Fruit fly (Drosophila melanogaster) whole organism, embryonic: ENCODE results near the gene CG8301.

Experiments
- Asciz ChIP-seq: fragments of 200-800 bp; sonication (Bioruptor generic); optimal IDR thresholded peaks from 2 replicates; lab custom pipeline; 2017; ENCODE audit warnings: missing biosample characterization, mild to moderate bottlenecking, missing genetic modification characterization, missing genetic modification reagents
- Atf-2 ChIP-seq: fragments of 200-800 bp; sonication (Bioruptor generic); optimal IDR thresholded peaks from 2 replicates; lab custom pipeline; 2016; ENCODE audit warnings: missing biosample characterization, missing genetic modification characterization
- Atf3 ChIP-seq: fragments of 200-800 bp; sonication (Bioruptor generic); optimal IDR thresholded peaks from 3 replicates; lab custom pipeline; 2016; ENCODE audit warnings: missing biosample characterization, missing genetic modification characterization
- Blimp-1 ChIP-seq: fragments of 200-800 bp; sonication (Bioruptor generic); optimal IDR thresholded peaks from 3 replicates; lab custom pipeline; 2018; ENCODE audit warnings: missing biosample characterization, missing genetic modification characterization, mild to moderate bottlenecking, moderate library complexity, missing genetic modification reagents
- CG10147 ChIP-seq: fragments of 200-800 bp; sonication (Bioruptor generic); optimal IDR thresholded peaks from 2 replicates; lab custom pipeline; 2019; ENCODE audit warnings: missing biosample characterization, mild to moderate bottlenecking, missing genetic modification characterization, moderate library complexity
- CG10321 ChIP-seq: fragments of 200-800 bp; sonication (Bioruptor generic); IDR thresholded peaks from 2 replicates; pipeline ENCODE4 v1.3.6; 2022; ENCODE audit warnings: missing biosample characterization, missing genetic modification characterization
- CG11504 ChIP-seq: fragments of 200-800 bp; sonication (Bioruptor generic); optimal IDR thresholded peaks from 3 replicates; lab custom pipeline; 2019; ENCODE audit warnings: missing biosample characterization, mild to moderate bottlenecking, missing genetic modification characterization, moderate library complexity
- CG12071 ChIP-seq: fragments of 200-800 bp; sonication (Bioruptor generic); optimal IDR thresholded peaks from 3 replicates; lab custom pipeline; 2018; ENCODE audit warnings: missing biosample characterization, mild to moderate bottlenecking, missing genetic modification characterization
- CG13296 ChIP-seq: fragments of 200-800 bp; sonication (Bioruptor generic); optimal IDR thresholded peaks from 3 replicates; lab custom pipeline; 2018; ENCODE audit warnings: missing biosample characterization, mild to moderate bottlenecking, missing genetic modification characterization
- CG13424 ChIP-seq: fragments of 200-800 bp; sonication (Bioruptor generic); optimal IDR thresholded peaks from 2 replicates; lab custom pipeline; 2019; ENCODE audit warnings: missing biosample characterization, mild to moderate bottlenecking, missing genetic modification characterization, moderate library complexity
- CG1529 ChIP-seq: fragments of 200-800 bp; sonication (Bioruptor generic); optimal IDR thresholded peaks from 3 replicates; lab custom pipeline; 2018; ENCODE audit warnings: missing biosample characterization, missing genetic modification characterization
- CG17359 ChIP-seq: fragments of 200-800 bp; sonication (Bioruptor generic); optimal IDR thresholded peaks from 3 replicates; lab custom pipeline; 2018; ENCODE audit warnings: missing biosample characterization, mild to moderate bottlenecking, missing genetic modification characterization, moderate library complexity
- CG17361 ChIP-seq: fragments of 200-800 bp; sonication (Bioruptor generic); IDR thresholded peaks from 3 replicates; pipeline ENCODE4 v1.3.6; 2022; ENCODE audit warnings: missing biosample characterization, missing genetic modification characterization
- CG2202 ChIP-seq: fragments of 200-800 bp; sonication (Bioruptor generic); optimal IDR thresholded peaks from 2 replicates; lab custom pipeline; 2018; ENCODE audit warnings: missing biosample characterization, mild to moderate bottlenecking, missing genetic modification characterization
- CG2875 ChIP-seq: fragments of 200-800 bp; sonication (Bioruptor generic); optimal IDR thresholded peaks from 2 replicates; lab custom pipeline; 2017; ENCODE audit warnings: missing biosample characterization, mild to moderate bottlenecking, missing genetic modification characterization, missing genetic modification reagents
- CG30403 ChIP-seq: fragments of 200-800 bp; sonication (Bioruptor generic); optimal IDR thresholded peaks from 3 replicates; lab custom pipeline; 2016; ENCODE audit warnings: missing biosample characterization, missing genetic modification characterization
- CG3281 ChIP-seq: fragments of 200-800 bp; sonication (Bioruptor generic); optimal IDR thresholded peaks from 3 replicates; lab custom pipeline; 2017; ENCODE audit warnings: missing biosample characterization, mild to moderate bottlenecking, missing genetic modification characterization
- CG33213 ChIP-seq: fragments of 200-800 bp; sonication (Bioruptor generic); optimal IDR thresholded peaks from 3 replicates; lab custom pipeline; 2016; ENCODE audit warnings: missing biosample characterization, missing genetic modification characterization
- CG33557 ChIP-seq: fragments of 200-800 bp; sonication (Bioruptor generic); optimal IDR thresholded peaks from 2 replicates; lab custom pipeline; 2019; ENCODE audit warnings: missing biosample characterization, mild to moderate bottlenecking, missing genetic modification characterization, moderate library complexity
- CG4707 ChIP-seq: fragments of 200-800 bp; sonication (Bioruptor generic); optimal IDR thresholded peaks from 2 replicates; lab custom pipeline; 2018; ENCODE audit warnings: missing biosample characterization, mild to moderate bottlenecking, missing genetic modification characterization, moderate library complexity
- CG7271 ChIP-seq: fragments of 200-800 bp; sonication (Bioruptor generic); optimal IDR thresholded peaks from 2 replicates; lab custom pipeline; 2018; ENCODE audit warnings: missing biosample characterization, mild to moderate bottlenecking, missing genetic modification characterization, moderate library complexity
- CG7786 ChIP-seq: fragments of 200-800 bp; sonication (Bioruptor generic); optimal IDR thresholded peaks from 2 replicates; lab custom pipeline; 2016; ENCODE audit warnings: missing biosample characterization, missing genetic modification characterization
- CG7839 ChIP-seq: fragments of 200-800 bp; sonication (Bioruptor generic); optimal IDR thresholded peaks from 3 replicates; lab custom pipeline; 2018; ENCODE audit warnings: missing biosample characterization, mild to moderate bottlenecking, missing genetic modification characterization, moderate library complexity
- CoRest ChIP-seq: fragments of 200-800 bp; sonication (Bioruptor generic); optimal IDR thresholded peaks from 3 replicates; lab custom pipeline; 2018; ENCODE audit warnings: missing biosample characterization, mild to moderate bottlenecking, missing genetic modification characterization, moderate library complexity
- Fer2 ChIP-seq: fragments of 200-800 bp; sonication (Bioruptor generic); optimal IDR thresholded peaks from 2 replicates; lab custom pipeline; 2018; ENCODE audit warnings: missing biosample characterization, mild to moderate bottlenecking, missing genetic modification characterization, moderate library complexity
- HHEX ChIP-seq: fragments of 200-800 bp; sonication (Bioruptor generic); optimal IDR thresholded peaks from 3 replicates; lab custom pipeline; 2017; ENCODE audit warnings: missing biosample characterization, mild to moderate bottlenecking, missing genetic modification characterization, missing genetic modification reagents
- Hr39 ChIP-seq: fragments of >200 bp; optimal IDR thresholded peaks from 2 replicates; lab custom pipeline; 2017
- Lim3 ChIP-seq: fragments of 200-800 bp; sonication (Bioruptor generic); IDR thresholded peaks from 2 replicates; pipeline ENCODE4 v1.3.6; 2022; ENCODE audit warnings: missing biosample characterization, missing genetic modification characterization
- Mad ChIP-seq: fragments of 200-800 bp; sonication (Bioruptor generic); optimal IDR thresholded peaks from 2 replicates; lab custom pipeline; 2016; ENCODE audit warnings: missing biosample characterization, missing genetic modification characterization
- NC2β ChIP-seq: fragments of 200-800 bp; sonication (Bioruptor generic); optimal IDR thresholded peaks from 2 replicates; lab custom pipeline; 2016; ENCODE audit warnings: missing biosample characterization, missing genetic modification characterization
- Sox100B ChIP-seq: fragments of 200-800 bp; sonication (Bioruptor generic); optimal IDR thresholded peaks from 3 replicates; lab custom pipeline; 2018; ENCODE audit warnings: missing biosample characterization, mild to moderate bottlenecking, missing genetic modification characterization
- ac ChIP-seq: fragments of 200-800 bp; sonication (Bioruptor generic); optimal IDR thresholded peaks from 3 replicates; lab custom pipeline; 2017; ENCODE audit warnings: missing biosample characterization, mild to moderate bottlenecking, missing genetic modification characterization
- ap ChIP-seq: fragments of 200-800 bp; sonication (Bioruptor generic); IDR thresholded peaks from 2 replicates; pipeline ENCODE4 v1.3.6; 2022; ENCODE audit warnings: missing biosample characterization, missing genetic modification characterization
- ato ChIP-seq: fragments of 200-800 bp; sonication (Bioruptor generic); IDR thresholded peaks from 2 replicates; pipeline ENCODE4 v1.3.6; 2022; ENCODE audit warnings: missing biosample characterization, missing genetic modification characterization; ENCODE audit not compliant: partially characterized antibody
- fu2 ChIP-seq: fragments of 200-800 bp; sonication (Bioruptor generic); optimal IDR thresholded peaks from 2 replicates; lab custom pipeline; 2016; ENCODE audit warnings: missing biosample characterization, missing genetic modification characterization
- gce ChIP-seq: fragments of 200-800 bp; sonication (Bioruptor generic); IDR thresholded peaks from 3 replicates; pipeline ENCODE4 v1.3.6; 2022; ENCODE audit warnings: missing biosample characterization, missing genetic modification characterization
- jing ChIP-seq: fragments of 200-800 bp; sonication (Bioruptor generic); optimal IDR thresholded peaks from 2 replicates; lab custom pipeline; 2018; ENCODE audit warnings: missing biosample characterization, mild to moderate bottlenecking, missing genetic modification characterization
- lmd ChIP-seq: fragments of 200-800 bp; sonication (Bioruptor generic); IDR thresholded peaks from 2 replicates; pipeline ENCODE4 v1.3.6; 2022; ENCODE audit warnings: missing biosample characterization, missing genetic modification characterization
- nerfin-1 ChIP-seq: fragments of 200-800 bp; sonication (Bioruptor generic); optimal IDR thresholded peaks from 3 replicates; lab custom pipeline; 2019; ENCODE audit warnings: missing biosample characterization, mild to moderate bottlenecking, missing genetic modification characterization, moderate library complexity
- pb ChIP-seq: fragments of 200-800 bp; sonication (Bioruptor generic); optimal IDR thresholded peaks from 3 replicates; lab custom pipeline; 2016; ENCODE audit warnings: missing biosample characterization, missing genetic modification characterization
- pita ChIP-seq: fragments of 200-800 bp; sonication (Bioruptor generic); optimal IDR thresholded peaks from 2 replicates; lab custom pipeline; 2017; ENCODE audit warnings: missing biosample characterization, mild to moderate bottlenecking, missing genetic modification characterization
- salm ChIP-seq: fragments of 200-800 bp; sonication (Bioruptor generic); optimal IDR thresholded peaks from 2 replicates; lab custom pipeline; 2018; ENCODE audit warnings: missing biosample characterization, mild to moderate bottlenecking, missing genetic modification characterization
- sc ChIP-seq, 3 experiments: fragments of >200 bp in 2 of 3; fragments of 200-800 bp in 1 of 3; sonication (Bioruptor generic) in 1 of 3; optimal IDR thresholded peaks; 2 replicates in 2 of 3; 3 replicates in 1 of 3; lab custom pipeline; 2017; ENCODE audit warnings: mild to moderate bottlenecking in 1 of 3, missing biosample characterization in 1 of 3, missing genetic modification characterization in 1 of 3, missing genetic modification reagents in 1 of 3
- slbo ChIP-seq: fragments of 200-800 bp; sonication (Bioruptor generic); IDR thresholded peaks from 2 replicates; pipeline ENCODE4 v1.3.6; 2022; ENCODE audit warnings: missing biosample characterization, missing genetic modification characterization
- slp2 ChIP-seq: fragments of 200-800 bp; sonication (Bioruptor generic); optimal IDR thresholded peaks from 2 replicates; lab custom pipeline; 2016; ENCODE audit warnings: missing biosample characterization, missing genetic modification characterization
- trem ChIP-seq: fragments of 200-800 bp; optimal IDR thresholded peaks from 3 replicates; lab custom pipeline; 2019; ENCODE audit warnings: missing biosample characterization, mild to moderate bottlenecking, missing genetic modification characterization, moderate library complexity
- vvl ChIP-seq: fragments of 200-800 bp; sonication (Bioruptor generic); IDR thresholded peaks from 2 replicates; pipeline ENCODE4 v1.3.6; 2022; ENCODE audit warnings: missing biosample characterization, missing genetic modification characterization
- wdn ChIP-seq: fragments of 200-800 bp; sonication (Bioruptor generic); IDR thresholded peaks from 2 replicates; pipeline ENCODE4 v1.3.6; 2022; ENCODE audit warnings: missing biosample characterization, missing genetic modification characterization
- wor ChIP-seq: fragments of 200-800 bp; sonication (Bioruptor generic); IDR thresholded peaks from 2 replicates; pipeline ENCODE4 v1.3.6; 2022; ENCODE audit warnings: missing biosample characterization, missing genetic modification characterization
- zen ChIP-seq: fragments of 200-800 bp; sonication (Bioruptor generic); optimal IDR thresholded peaks from 3 replicates; lab custom pipeline; 2018; ENCODE audit warnings: missing biosample characterization, mild to moderate bottlenecking, missing genetic modification characterization, moderate library complexity

CG8301 gene

DNA sequence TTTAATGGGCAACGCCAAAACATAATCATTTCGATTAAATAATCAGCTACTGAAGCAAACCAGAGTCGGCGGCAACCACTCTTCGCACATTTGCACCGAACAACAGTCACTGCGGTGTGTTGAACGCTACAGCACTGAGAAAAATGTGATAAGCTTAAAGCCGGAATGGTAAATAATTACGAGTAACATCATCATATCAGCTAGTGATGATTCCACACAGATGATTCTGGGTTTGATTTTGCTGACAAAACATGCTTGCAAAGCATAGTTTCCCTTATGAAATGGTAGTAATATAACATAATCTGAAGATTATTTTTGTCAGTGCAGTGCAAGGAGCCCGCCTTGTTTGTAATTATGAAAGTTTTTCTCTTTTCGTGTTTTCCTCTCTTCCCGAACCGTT lies 17.0 kb downstream of the CG8301 start (continued):
- peak; percentile 74 for TF ChIP-seq Blimp-1 (GFP tag; lab: Kevin White, UChicago)
- no peak for TF ChIP-seq Fer2 (tag; lab: Kevin White, UChicago)
- peak; percentile 21 for TF ChIP-seq CG7839 (tag; lab: Kevin White, UChicago)
- TF ChIP-seq pita (GFP tag; lab: Kevin White, UChicago): no peak
- no peak for TF ChIP-seq ap (GFP tag; lab: Robert Waterston, UW)
- no peak for TF ChIP-seq fu2
- peak; percentile 5 for TF ChIP-seq HHEX (GFP tag; lab: Kevin White, UChicago)
- TF ChIP-seq vvl: peak; percentile 51; the same call in 1 of the 2 replicates
- TF ChIP-seq CG17359 (tag; lab: Kevin White, UChicago): peak; percentile 73
- TF ChIP-seq CG2202: peak; percentile 37
- peak; percentile 35 for TF ChIP-seq trem (tag; lab: Kevin White, UChicago)
- no peak for TF ChIP-seq gce (GFP tag; lab: Robert Waterston, UW)
- peak; percentile 53 for TF ChIP-seq Asciz (GFP tag; lab: Kevin White, UChicago)
- TF ChIP-seq Lim3 (GFP tag; lab: Robert Waterston, UW): no peak
- peak; percentile 53 for TF ChIP-seq Atf-2 (GFP tag; lab: Kevin White, UChicago)
- 0 out of 2 replicates have a peak, but pooled peaks have one; percentile 23 for TF ChIP-seq wor (GFP tag; lab: Robert Waterston, UW)
- TF ChIP-seq sc (optimal IDR thresholded peaks at IDR 0.05; lab: Kevin White, UChicago): no peak
- peak; percentile 38 for TF ChIP-seq sc (GFP tag; optimal IDR thresholded peaks at IDR 0.05; lab: Kevin White, UChicago)
- TF ChIP-seq CG33557 (GFP tag; lab: Kevin White, UChicago): peak; percentile 51
- peak; percentile 8; the same call in 1 of the 2 replicates for TF ChIP-seq slbo (GFP tag; lab: Robert Waterston, UW)
- no peak for TF ChIP-seq CG7271 (tag; lab: Kevin White, UChicago)
- TF ChIP-seq CG4707 (GFP tag; lab: Kevin White, UChicago): peak; percentile 42
- TF ChIP-seq ac (GFP tag; lab: Kevin White, UChicago): no peak
- peak; percentile 54 for TF ChIP-seq CG2875 (GFP tag; lab: Kevin White, UChicago)
- peak; percentile 40 for TF ChIP-seq NC2β (GFP tag; lab: Kevin White, UChicago)
- TF ChIP-seq Hr39 (lab: Kevin White, UChicago): no peak
- no peak for TF ChIP-seq CG10321 (GFP tag; lab: Robert Waterston, UW)
- peak; percentile 52 for TF ChIP-seq CG1529 (GFP tag; lab: Kevin White, UChicago)
- peak; percentile 54 for TF ChIP-seq jing
- no peak for TF ChIP-seq CG13296 (GFP tag; lab: Kevin White, UChicago)
- peak; percentile 31 for TF ChIP-seq CG3281
- peak; percentile 54 for TF ChIP-seq CoRest (tag; lab: Kevin White, UChicago)
- TF ChIP-seq CG7786 (GFP tag; lab: Kevin White, UChicago): peak; percentile 12
- TF ChIP-seq pb (GFP tag; lab: Kevin White, UChicago): no peak
- peak; percentile 18 for TF ChIP-seq Mad (GFP tag; lab: Kevin White, UChicago)
- TF ChIP-seq zen (tag; lab: Kevin White, UChicago): peak; percentile 64
- no peak for TF ChIP-seq wdn (GFP tag; lab: Robert Waterston, UW)
- peak; percentile 39 for TF ChIP-seq Sox100B (GFP tag; lab: Kevin White, UChicago)
- TF ChIP-seq CG30403 (GFP tag; lab: Kevin White, UChicago): peak; percentile 44
- peak; percentile 36 for TF ChIP-seq slp2 (GFP tag; lab: Kevin White, UChicago)
- TF ChIP-seq nerfin-1 (tag; lab: Kevin White, UChicago): peak; percentile 50
- peak; percentile 74 for TF ChIP-seq CG11504 (tag; lab: Kevin White, UChicago)
- 0 out of 3 replicates have a peak, but pooled peaks have one; percentile 43 for TF ChIP-seq CG17361 (GFP tag; lab: Robert Waterston, UW)
- TF ChIP-seq CG12071: peak; percentile 50
- TF ChIP-seq CG13424 (tag; lab: Kevin White, UChicago): peak; percentile 47
- peak; percentile 51 for TF ChIP-seq Atf3 (GFP tag; lab: Kevin White, UChicago)
- TF ChIP-seq salm: peak; percentile 43
- TF ChIP-seq ato (GFP tag; lab: Robert Waterston, UW): no peak
- no peak for TF ChIP-seq CG33213 (GFP tag; lab: Kevin White, UChicago)
- peak; percentile 44; the same call in 1 of the 2 replicates for TF ChIP-seq lmd
- TF ChIP-seq CG10147 (GFP tag; lab: Kevin White, UChicago): no peak
